Fruit fly (Drosophila melanogaster) whole organism, embryonic: ENCODE results near the gene Vha55.

Experiments used
- ATbp ChIP-seq: fragments of 200-800 bp; sonication (Bioruptor generic); optimal IDR thresholded peaks from 2 replicates; lab custom pipeline; 2017; ENCODE audit warnings: missing biosample characterization, mild to moderate bottlenecking, missing genetic modification characterization, missing genetic modification reagents
- Awh ChIP-seq: fragments of 200-800 bp; sonication (Bioruptor generic); IDR thresholded peaks from 2 replicates; pipeline ENCODE4, ENCODE4 v1.3.6; 2022; ENCODE audit warnings: missing biosample characterization, missing genetic modification characterization
- CG10274 ChIP-seq: fragments of 200-800 bp; sonication (Bioruptor generic); optimal IDR thresholded peaks from 3 replicates; lab custom pipeline; 2017; ENCODE audit warnings: missing biosample characterization, mild to moderate bottlenecking, missing genetic modification characterization
- CG15514 ChIP-seq: fragments of 200-800 bp; sonication (Bioruptor generic); optimal IDR thresholded peaks from 3 replicates; lab custom pipeline; 2017; ENCODE audit warnings: missing biosample characterization, missing genetic modification characterization, mild to moderate bottlenecking, moderate library complexity, missing genetic modification reagents
- CG15601 ChIP-seq: fragments of 200-800 bp; sonication (Bioruptor generic); optimal IDR thresholded peaks from 3 replicates; lab custom pipeline; 2019; ENCODE audit warnings: missing biosample characterization, mild to moderate bottlenecking, missing genetic modification characterization, moderate library complexity
- CG1603 ChIP-seq: fragments of 200-800 bp; sonication (Bioruptor generic); optimal IDR thresholded peaks from 2 replicates; lab custom pipeline; 2019; ENCODE audit warnings: missing biosample characterization, mild to moderate bottlenecking, missing genetic modification characterization, moderate library complexity
- CG17802 ChIP-seq: fragments of 200-800 bp; sonication (Bioruptor generic); optimal IDR thresholded peaks from 2 replicates; lab custom pipeline; 2018; ENCODE audit warnings: missing biosample characterization, mild to moderate bottlenecking, missing genetic modification characterization, moderate library complexity
- CG2129 ChIP-seq: fragments of 200-800 bp; sonication (Bioruptor generic); IDR thresholded peaks from 2 replicates; pipeline ENCODE4 v1.3.6; 2022; ENCODE audit warnings: missing biosample characterization, missing genetic modification characterization; ENCODE audit not compliant: partially characterized antibody
- CG2199 ChIP-seq: fragments of 200-800 bp; sonication (Bioruptor generic); IDR thresholded peaks from 3 replicates; pipeline ENCODE4 v1.3.6; 2022; ENCODE audit warnings: missing biosample characterization, missing genetic modification characterization
- CG33557 ChIP-seq: fragments of 200-800 bp; sonication (Bioruptor generic); optimal IDR thresholded peaks from 2 replicates; lab custom pipeline; 2019; ENCODE audit warnings: missing biosample characterization, mild to moderate bottlenecking, missing genetic modification characterization, moderate library complexity
- CG34224 ChIP-seq: fragments of 200-800 bp; sonication (Bioruptor generic); IDR thresholded peaks from 3 replicates; pipeline ENCODE4 v1.3.6; 2022; ENCODE audit warnings: missing biosample characterization, missing genetic modification characterization; ENCODE audit not compliant: partially characterized antibody
- CG34376 ChIP-seq: fragments of 200-800 bp; sonication (Bioruptor generic); optimal IDR thresholded peaks from 2 replicates; lab custom pipeline; 2018; ENCODE audit warnings: missing biosample characterization, mild to moderate bottlenecking, missing genetic modification characterization
- CG3995 ChIP-seq: fragments of 200-800 bp; sonication (Bioruptor generic); optimal IDR thresholded peaks from 3 replicates; lab custom pipeline; 2016; ENCODE audit warnings: missing biosample characterization, missing genetic modification characterization
- CG42726 ChIP-seq: fragments of 200-800 bp; sonication (Bioruptor generic); IDR thresholded peaks from 2 replicates; pipeline ENCODE4 v1.3.6; 2022; ENCODE audit warnings: missing biosample characterization, missing genetic modification characterization; ENCODE audit not compliant: partially characterized antibody
- CG8944 ChIP-seq: fragments of 200-800 bp; sonication (Bioruptor generic); optimal IDR thresholded peaks from 3 replicates; lab custom pipeline; 2016; ENCODE audit warnings: missing biosample characterization, missing genetic modification characterization
- CG9727 ChIP-seq: fragments of 200-800 bp; sonication (Bioruptor generic); optimal IDR thresholded peaks from 3 replicates; lab custom pipeline; 2017; ENCODE audit warnings: missing biosample characterization, mild to moderate bottlenecking, missing genetic modification characterization
- CG9876 ChIP-seq: fragments of 200-800 bp; sonication (Bioruptor generic); optimal IDR thresholded peaks from 2 replicates; lab custom pipeline; 2016; ENCODE audit warnings: missing biosample characterization, missing genetic modification characterization
- CTCF ChIP-seq: fragments of 200-800 bp; sonication (Bioruptor generic); optimal IDR thresholded peaks from 2 replicates; lab custom pipeline; 2017; ENCODE audit warnings: missing biosample characterization, mild to moderate bottlenecking, missing genetic modification characterization, moderate library complexity
- Dfd ChIP-seq, 2 experiments: fragments of >200 bp; optimal IDR thresholded peaks; 2 replicates each; lab custom pipeline; 2017; ENCODE audit warnings: missing biosample characterization in 2 of 2, missing genetic modification characterization in 2 of 2
- Elba2 ChIP-seq: fragments of 200-800 bp; sonication (Bioruptor generic); optimal IDR thresholded peaks from 3 replicates; lab custom pipeline; 2016; ENCODE audit warnings: missing biosample characterization, missing genetic modification characterization
- Gug ChIP-seq: fragments of 200-800 bp; sonication (Bioruptor generic); IDR thresholded peaks from 4 replicates; pipeline ENCODE4 v1.3.6; 2022; ENCODE audit warnings: missing biosample characterization, missing genetic modification characterization
- Hmr ChIP-seq: fragments of 200-800 bp; sonication (Bioruptor generic); optimal IDR thresholded peaks from 3 replicates; lab custom pipeline; 2017; ENCODE audit warnings: mild to moderate bottlenecking, missing biosample characterization, missing genetic modification reagents, missing genetic modification characterization
- Myb ChIP-seq: fragments of 200-800 bp; sonication (Bioruptor generic); optimal IDR thresholded peaks from 2 replicates; lab custom pipeline; 2016; ENCODE audit warnings: missing biosample characterization, missing genetic modification characterization
- NC2β ChIP-seq: fragments of 200-800 bp; sonication (Bioruptor generic); optimal IDR thresholded peaks from 2 replicates; lab custom pipeline; 2016; ENCODE audit warnings: missing biosample characterization, missing genetic modification characterization
- PHDP ChIP-seq: fragments of 200-800 bp; sonication (Bioruptor generic); optimal IDR thresholded peaks from 3 replicates; lab custom pipeline; 2018; ENCODE audit warnings: missing biosample characterization, mild to moderate bottlenecking, missing genetic modification characterization, moderate library complexity
- Sry-δ ChIP-seq: fragments of 200-800 bp; sonication (Bioruptor generic); optimal IDR thresholded peaks from 2 replicates; lab custom pipeline; 2016; ENCODE audit warnings: missing biosample characterization, missing genetic modification characterization
- Ssrp ChIP-seq: fragments of 200-800 bp; sonication (Bioruptor generic); optimal IDR thresholded peaks from 2 replicates; lab custom pipeline; 2018; ENCODE audit warnings: missing biosample characterization, mild to moderate bottlenecking, missing genetic modification characterization, moderate library complexity
- ase ChIP-seq: fragments of 200-800 bp; sonication (Bioruptor generic); IDR thresholded peaks from 3 replicates; pipeline ENCODE4 v1.3.6; 2022; ENCODE audit warnings: missing biosample characterization, missing genetic modification characterization
- cad ChIP-seq: fragments of >200 bp; optimal IDR thresholded peaks from 2 replicates; lab custom pipeline; 2017; ENCODE audit warnings: missing biosample characterization, missing genetic modification characterization
- cg ChIP-seq: fragments of 200-800 bp; sonication (Bioruptor generic); optimal IDR thresholded peaks from 3 replicates; lab custom pipeline; 2019; ENCODE audit warnings: missing biosample characterization, mild to moderate bottlenecking, missing genetic modification characterization, moderate library complexity
- chinmo ChIP-seq: fragments of 200-800 bp; sonication (Bioruptor generic); IDR thresholded peaks from 4 replicates; pipeline ENCODE4 v1.3.6; 2022; ENCODE audit warnings: missing biosample characterization, missing genetic modification characterization; ENCODE audit not compliant: partially characterized antibody
- ci ChIP-seq: fragments of 200-800 bp; sonication (Bioruptor generic); IDR thresholded peaks from 3 replicates; pipeline ENCODE4 v1.3.6; 2022; ENCODE audit warnings: missing biosample characterization, missing genetic modification characterization
- dan ChIP-seq: fragments of 200-800 bp; sonication (Bioruptor generic); IDR thresholded peaks from 2 replicates; pipeline ENCODE4 v1.3.6; 2022; ENCODE audit warnings: missing biosample characterization, missing genetic modification characterization
- dmrt11E ChIP-seq: fragments of 200-800 bp; sonication (Bioruptor generic); optimal IDR thresholded peaks from 3 replicates; lab custom pipeline; 2018; ENCODE audit warnings: missing biosample characterization, mild to moderate bottlenecking, missing genetic modification characterization, moderate library complexity
- en ChIP-seq: fragments of 200-800 bp; sonication (Bioruptor generic); optimal IDR thresholded peaks from 2 replicates; lab custom pipeline; 2016; ENCODE audit warnings: missing biosample characterization, missing genetic modification characterization
- eyg ChIP-seq: fragments of 200-800 bp; sonication (Bioruptor generic); optimal IDR thresholded peaks from 3 replicates; lab custom pipeline; 2016; ENCODE audit warnings: missing biosample characterization, missing genetic modification characterization
- hth ChIP-seq: fragments of >200 bp; optimal IDR thresholded peaks from 2 replicates; lab custom pipeline; 2017; ENCODE audit warnings: inconsistent platforms
- insv ChIP-seq, 2 experiments: fragments of 200-800 bp; sonication (Bioruptor generic); optimal IDR thresholded peaks; 3 replicates each; lab custom pipeline; 2016 to 2018; ENCODE audit warnings: missing biosample characterization in 2 of 2, missing genetic modification characterization in 2 of 2
- klu ChIP-seq: fragments of 200-800 bp; sonication (Bioruptor generic); IDR thresholded peaks from 2 replicates; pipeline ENCODE4 v1.3.6; 2022; ENCODE audit warnings: missing biosample characterization, missing genetic modification characterization
- kni ChIP-seq: fragments of 200-800 bp; sonication (Bioruptor generic); optimal IDR thresholded peaks from 3 replicates; lab custom pipeline; 2017; ENCODE audit warnings: mild to moderate bottlenecking, missing biosample characterization, missing genetic modification reagents, missing genetic modification characterization
- knrl ChIP-seq: fragments of 200-800 bp; sonication (Bioruptor generic); IDR thresholded peaks from 3 replicates; pipeline ENCODE4 v1.3.6; 2022; ENCODE audit warnings: missing biosample characterization, missing genetic modification characterization; ENCODE audit not compliant: partially characterized antibody
- lmd ChIP-seq: fragments of 200-800 bp; sonication (Bioruptor generic); IDR thresholded peaks from 2 replicates; pipeline ENCODE4 v1.3.6; 2022; ENCODE audit warnings: missing biosample characterization, missing genetic modification characterization
- nerfin-1 ChIP-seq: fragments of 200-800 bp; sonication (Bioruptor generic); optimal IDR thresholded peaks from 3 replicates; lab custom pipeline; 2019; ENCODE audit warnings: missing biosample characterization, mild to moderate bottlenecking, missing genetic modification characterization, moderate library complexity
- prd ChIP-seq, 3 experiments: fragments of >200 bp in 2 of 3; fragments of 200-800 bp in 1 of 3; sonication (Bioruptor generic) in 1 of 3; optimal IDR thresholded peaks in 2 of 3; IDR thresholded peaks in 1 of 3; 2 replicates in 2 of 3; 3 replicates in 1 of 3; pipeline versions ENCODE4 v1.3.6 to Lab custom; 2017 to 2022; ENCODE audit warnings: missing biosample characterization in 1 of 3, missing genetic modification characterization in 1 of 3
- pros ChIP-seq: fragments of 200-800 bp; sonication (Bioruptor generic); optimal IDR thresholded peaks from 3 replicates; lab custom pipeline; 2019; ENCODE audit warnings: missing biosample characterization, mild to moderate bottlenecking, missing genetic modification characterization, moderate library complexity
- repo ChIP-seq: fragments of 200-800 bp; sonication (Bioruptor generic); optimal IDR thresholded peaks from 2 replicates; lab custom pipeline; 2016; ENCODE audit warnings: missing biosample characterization, missing genetic modification characterization
- run ChIP-seq: fragments of 200-800 bp; sonication (Bioruptor generic); optimal IDR thresholded peaks from 3 replicates; lab custom pipeline; 2018; ENCODE audit warnings: missing biosample characterization, mild to moderate bottlenecking, missing genetic modification characterization
- seq ChIP-seq: fragments of 200-800 bp; sonication (Bioruptor generic); IDR thresholded peaks from 2 replicates; pipeline ENCODE4 v1.3.6; 2022; ENCODE audit warnings: missing biosample characterization, missing genetic modification characterization
- sima ChIP-seq: fragments of 200-800 bp; sonication (Bioruptor generic); optimal IDR thresholded peaks from 2 replicates; lab custom pipeline; 2016; ENCODE audit warnings: missing biosample characterization, missing genetic modification characterization
- sug ChIP-seq: fragments of 200-800 bp; optimal IDR thresholded peaks from 2 replicates; lab custom pipeline; 2019; ENCODE audit warnings: missing biosample characterization, mild to moderate bottlenecking, missing genetic modification characterization, moderate library complexity
- wek ChIP-seq: fragments of 200-800 bp; sonication (Bioruptor generic); optimal IDR thresholded peaks from 3 replicates; lab custom pipeline; 2018; ENCODE audit warnings: missing biosample characterization, mild to moderate bottlenecking, missing genetic modification characterization, moderate library complexity

The Vha55 gene

DNA sequence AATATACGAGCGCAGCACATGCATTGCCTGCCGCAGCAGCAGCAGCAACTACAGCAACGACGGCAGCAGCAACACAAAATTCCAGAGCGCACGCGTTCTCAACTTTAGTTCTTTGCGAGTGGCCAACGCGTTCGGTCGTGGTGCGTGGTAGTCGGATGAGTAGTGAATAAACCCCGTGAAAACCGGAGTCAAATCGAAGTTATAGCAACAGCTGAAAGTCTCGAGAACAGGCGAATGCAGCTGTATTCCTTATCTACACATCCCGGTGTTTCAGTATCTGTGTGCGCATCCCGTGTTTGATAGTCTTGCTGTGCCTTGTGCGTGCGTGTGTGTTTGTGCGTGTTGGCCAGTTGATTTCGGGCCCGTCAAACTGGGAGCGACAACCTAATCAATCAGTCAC lies 20.3 kb upstream of the Vha55 start, which contains the start of gene Dtg (continued):
- TF ChIP-seq pros (GFP tag; lab: Kevin White, UChicago) (peak; percentile 65), dmrt11E (no peak), CG1603 (tag; lab: Kevin White, UChicago) (no peak), CG15601 (peak; percentile 2), CG42726 (GFP tag; lab: Robert Waterston, UW) (no peak), knrl (GFP tag; lab: Robert Waterston, UW) (no peak), lmd (GFP tag; lab: Robert Waterston, UW) (no peak), CG2199 (GFP tag; lab: Robert Waterston, UW) (0 out of 3 replicates have a peak, but pooled peaks have one; percentile 41), CG8944 (GFP tag; lab: Kevin White, UChicago) (no peak), ATbp (GFP tag; lab: Kevin White, UChicago) (no peak), Myb (GFP tag; lab: Kevin White, UChicago) (no peak), CG34376 (GFP tag; lab: Kevin White, UChicago) (no peak), wek (no peak), CG34224 (GFP tag; lab: Robert Waterston, UW) (no peak), cg (peak; percentile 68), chinmo (GFP tag; lab: Robert Waterston, UW) (no peak), CG17802 (tag; lab: Kevin White, UChicago) (no peak), CG9727 (peak; percentile 0), cad (GFP tag; lab: Kevin White, UChicago) (no peak), Hmr (no peak), CG2129 (no peak), CG9876 (no peak), PHDP (no peak), CG10274 (GFP tag; lab: Kevin White, UChicago) (no peak), insv (GFP tag; optimal IDR thresholded peaks at IDR 0.05; lab: Kevin White, UChicago) (peak in 1 of 2 experiments; percentile 0), sima (GFP tag; lab: Kevin White, UChicago) (no peak), Awh (GFP tag; lab: Robert Waterston, UW) (no peak), CG3995 (no peak), eyg (GFP tag; lab: Kevin White, UChicago) (no peak), CG15514 (GFP tag; lab: Kevin White, UChicago) (no peak), prd (optimal IDR thresholded peaks at IDR 0.05; lab: Kevin White, UChicago) (no peak), prd (GFP tag; IDR thresholded peaks at IDR 0.05; lab: Robert Waterston, UW) (no peak), Sry-δ (GFP tag; lab: Kevin White, UChicago) (no peak), ase (GFP tag; lab: Robert Waterston, UW) (no peak), CG33557 (peak; percentile 24), Gug (GFP tag; lab: Robert Waterston, UW) (no peak), klu (no peak), sug (tag; lab: Kevin White, UChicago) (no peak), repo (GFP tag; lab: Kevin White, UChicago) (no peak), dan (GFP tag; lab: Robert Waterston, UW) (no peak), seq (GFP tag; lab: Robert Waterston, UW) (no peak), Elba2 (GFP tag; lab: Kevin White, UChicago) (no peak), NC2β (GFP tag; lab: Kevin White, UChicago) (no peak), run (no peak), ci (GFP tag; lab: Robert Waterston, UW) (0 out of 3 replicates have a peak, but pooled peaks have one; percentile 52), kni (GFP tag; lab: Kevin White, UChicago) (peak; percentile 80), Dfd (GFP tag; optimal IDR thresholded peaks at IDR 0.05; lab: Kevin White, UChicago) (no peak), nerfin-1 (tag; lab: Kevin White, UChicago) (no peak), en (no peak), Ssrp (tag; lab: Kevin White, UChicago) (no peak), hth (lab: Kevin White, UChicago) (peak; percentile 7), CTCF (GFP tag; lab: Kevin White, UChicago) (no peak)
